Fruit fly (Drosophila melanogaster) whole organism, prepupa: Measurements from ENCODE around the gene PIG-H.
A peak's percentile ranks its signal among the peaks of the same experiment; 100 is the strongest.

Source experiments
- CG10631 ChIP-seq: fragments of 200-800 bp; sonication (Bioruptor generic); optimal IDR thresholded peaks from 2 replicates; lab custom pipeline; 2016; ENCODE audit warnings: missing biosample characterization, missing genetic modification characterization
- CG10669 ChIP-seq: fragments of 200-800 bp; sonication (Bioruptor generic); optimal IDR thresholded peaks from 3 replicates; lab custom pipeline; 2018; ENCODE audit warnings: missing biosample characterization, mild to moderate bottlenecking, missing genetic modification characterization, moderate library complexity
- CG11294 ChIP-seq: fragments of 200-800 bp; sonication (Bioruptor generic); IDR thresholded peaks from 2 replicates; pipeline ENCODE4 v1.3.6; 2022; ENCODE audit warnings: missing biosample characterization, missing genetic modification characterization
- CG11762 ChIP-seq: fragments of 200-800 bp; sonication (Bioruptor generic); optimal IDR thresholded peaks from 3 replicates; lab custom pipeline; 2016; ENCODE audit warnings: missing biosample characterization, missing genetic modification characterization; ENCODE audit not compliant: insufficient read depth
- CG11902 ChIP-seq: fragments of 200-800 bp; sonication (Bioruptor generic); optimal IDR thresholded peaks from 3 replicates; lab custom pipeline; 2016; ENCODE audit warnings: missing biosample characterization, missing genetic modification characterization
- CG1621 ChIP-seq: fragments of 200-800 bp; sonication (Bioruptor generic); optimal IDR thresholded peaks from 3 replicates; lab custom pipeline; 2018; ENCODE audit warnings: missing biosample characterization, mild to moderate bottlenecking, missing genetic modification characterization
- CG16779 ChIP-seq: fragments of 200-800 bp; sonication (Bioruptor generic); optimal IDR thresholded peaks from 3 replicates; lab custom pipeline; 2017; ENCODE audit warnings: missing biosample characterization, mild to moderate bottlenecking, missing genetic modification characterization
- CG3032 ChIP-seq: fragments of 200-800 bp; optimal IDR thresholded peaks from 2 replicates; lab custom pipeline; 2019; ENCODE audit warnings: missing biosample characterization, mild to moderate bottlenecking, missing genetic modification characterization, moderate library complexity
- CG32006 ChIP-seq: fragments of 200-800 bp; sonication (Bioruptor generic); optimal IDR thresholded peaks from 3 replicates; lab custom pipeline; 2017; ENCODE audit warnings: missing biosample characterization, mild to moderate bottlenecking, missing genetic modification characterization
- CG34406 ChIP-seq: fragments of 200-800 bp; sonication (Bioruptor generic); optimal IDR thresholded peaks from 3 replicates; lab custom pipeline; 2016; ENCODE audit warnings: missing biosample characterization, missing genetic modification characterization
- CG3919 ChIP-seq: fragments of 200-800 bp; sonication (Bioruptor generic); optimal IDR thresholded peaks from 3 replicates; lab custom pipeline; 2016; ENCODE audit warnings: missing biosample characterization, missing genetic modification characterization
- CG4318 ChIP-seq: fragments of 200-800 bp; sonication (Bioruptor generic); optimal IDR thresholded peaks from 3 replicates; lab custom pipeline; 2017; ENCODE audit warnings: missing biosample characterization, mild to moderate bottlenecking, missing genetic modification characterization
- CG6163 ChIP-seq: fragments of 200-800 bp; sonication (Bioruptor generic); IDR thresholded peaks from 3 replicates; pipeline ENCODE4 v1.3.6; 2022; ENCODE audit warnings: missing biosample characterization, missing genetic modification characterization
- CG6276 ChIP-seq: fragments of 200-800 bp; sonication (Bioruptor generic); optimal IDR thresholded peaks from 2 replicates; lab custom pipeline; 2017; ENCODE audit warnings: missing biosample characterization, mild to moderate bottlenecking, missing genetic modification characterization
- CG6854 ChIP-seq: fragments of 200-800 bp; sonication (Bioruptor generic); optimal IDR thresholded peaks from 2 replicates; lab custom pipeline; 2017; ENCODE audit warnings: missing biosample characterization, mild to moderate bottlenecking, missing genetic modification characterization
- CG7368 ChIP-seq: fragments of 200-800 bp; sonication (Bioruptor generic); optimal IDR thresholded peaks from 3 replicates; lab custom pipeline; 2016; ENCODE audit warnings: missing biosample characterization, missing genetic modification characterization
- CG8119 ChIP-seq: fragments of 200-800 bp; sonication (Bioruptor generic); IDR thresholded peaks from 3 replicates; pipeline ENCODE4 v1.3.6; 2022; ENCODE audit warnings: missing biosample characterization, missing genetic modification characterization
- CG8319 ChIP-seq: fragments of 200-800 bp; sonication (Bioruptor generic); optimal IDR thresholded peaks from 3 replicates; lab custom pipeline; 2016; ENCODE audit warnings: missing biosample characterization, missing genetic modification characterization
- CG8632 ChIP-seq: fragments of 200-800 bp; sonication (Bioruptor generic); optimal IDR thresholded peaks from 3 replicates; lab custom pipeline; 2016; ENCODE audit warnings: missing biosample characterization, missing genetic modification characterization
- CG9139 ChIP-seq: fragments of 200-800 bp; sonication (Bioruptor generic); optimal IDR thresholded peaks from 3 replicates; lab custom pipeline; 2017; ENCODE audit warnings: missing biosample characterization, mild to moderate bottlenecking, missing genetic modification characterization
- Ets21C ChIP-seq: fragments of 200-800 bp; sonication (Bioruptor generic); optimal IDR thresholded peaks from 3 replicates; lab custom pipeline; 2016; ENCODE audit warnings: missing biosample characterization, missing genetic modification characterization
- Ets96B ChIP-seq: fragments of 200-800 bp; optimal IDR thresholded peaks from 2 replicates; lab custom pipeline; 2019; ENCODE audit warnings: missing biosample characterization, mild to moderate bottlenecking, missing genetic modification characterization, moderate library complexity
- Gug ChIP-seq: fragments of 200-800 bp; sonication (Bioruptor generic); IDR thresholded peaks from 2 replicates; pipeline ENCODE4 v1.3.6; 2022; ENCODE audit warnings: missing biosample characterization, missing genetic modification characterization
- Hr38 ChIP-seq: sonication (Bioruptor generic); optimal IDR thresholded peaks from 2 replicates; lab custom pipeline; 2016; ENCODE audit warnings: missing biosample characterization, missing genetic modification characterization
- Hr39 ChIP-seq: fragments of 200-800 bp; sonication (Bioruptor generic); optimal IDR thresholded peaks from 2 replicates; lab custom pipeline; 2016; ENCODE audit warnings: missing biosample characterization, missing genetic modification characterization
- Hr4 ChIP-seq: fragments of 200-800 bp; sonication (Bioruptor generic); optimal IDR thresholded peaks from 3 replicates; lab custom pipeline; 2016; ENCODE audit warnings: missing biosample characterization, missing genetic modification characterization
- Lpt ChIP-seq: fragments of 200-800 bp; sonication (Bioruptor generic); optimal IDR thresholded peaks from 3 replicates; lab custom pipeline; 2016; ENCODE audit warnings: missing biosample characterization, missing genetic modification characterization
- Met ChIP-seq: fragments of 200-800 bp; sonication (Bioruptor generic); optimal IDR thresholded peaks from 3 replicates; lab custom pipeline; 2016; ENCODE audit warnings: missing biosample characterization, missing genetic modification characterization
- OdsH ChIP-seq: fragments of 200-800 bp; sonication (Bioruptor generic); optimal IDR thresholded peaks from 3 replicates; lab custom pipeline; 2016; ENCODE audit warnings: missing biosample characterization, missing genetic modification characterization
- Smox ChIP-seq: fragments of 200-800 bp; sonication (Bioruptor generic); optimal IDR thresholded peaks from 3 replicates; lab custom pipeline; 2016; ENCODE audit warnings: missing biosample characterization, missing genetic modification characterization
- Sox102F ChIP-seq: fragments of 200-800 bp; sonication (Bioruptor generic); optimal IDR thresholded peaks from 2 replicates; lab custom pipeline; 2016; ENCODE audit warnings: missing biosample characterization, mild to moderate bottlenecking, missing genetic modification characterization
- Sox15 ChIP-seq: fragments of 200-800 bp; sonication (Bioruptor generic); optimal IDR thresholded peaks from 3 replicates; lab custom pipeline; 2016; ENCODE audit warnings: missing biosample characterization, missing genetic modification characterization
- achi ChIP-seq: fragments of 200-800 bp; sonication (Bioruptor generic); optimal IDR thresholded peaks from 3 replicates; lab custom pipeline; 2016; ENCODE audit warnings: missing biosample characterization, missing genetic modification characterization
- acj6 ChIP-seq: fragments of 200-800 bp; sonication (Bioruptor generic); optimal IDR thresholded peaks from 3 replicates; lab custom pipeline; 2016; ENCODE audit warnings: missing biosample characterization, missing genetic modification characterization
- cyc ChIP-seq: fragments of 200-800 bp; sonication (Bioruptor generic); optimal IDR thresholded peaks from 3 replicates; lab custom pipeline; 2016; ENCODE audit warnings: missing biosample characterization, missing genetic modification characterization
- dac ChIP-seq: fragments of 200-800 bp; sonication (Bioruptor generic); optimal IDR thresholded peaks from 2 replicates; lab custom pipeline; 2017; ENCODE audit warnings: missing biosample characterization, mild to moderate bottlenecking, missing genetic modification characterization
- eg ChIP-seq: fragments of 200-800 bp; sonication (Bioruptor generic); IDR thresholded peaks from 3 replicates; pipeline ENCODE4 v1.3.6; 2022; ENCODE audit warnings: missing biosample characterization, missing genetic modification characterization
- esn ChIP-seq: fragments of 200-800 bp; sonication (Bioruptor generic); optimal IDR thresholded peaks from 2 replicates; lab custom pipeline; 2016; ENCODE audit warnings: missing biosample characterization, mild to moderate bottlenecking, missing genetic modification characterization, moderate library complexity
- fd59A ChIP-seq: fragments of 200-800 bp; sonication (Bioruptor generic); optimal IDR thresholded peaks from 2 replicates; lab custom pipeline; 2017; ENCODE audit warnings: missing biosample characterization, mild to moderate bottlenecking, missing genetic modification characterization, missing genetic modification reagents
- fkh ChIP-seq: fragments of 200-800 bp; sonication (Bioruptor generic); optimal IDR thresholded peaks from 3 replicates; lab custom pipeline; 2017; ENCODE audit warnings: missing biosample characterization, mild to moderate bottlenecking, missing genetic modification characterization, moderate library complexity
- lz ChIP-seq: fragments of 200-800 bp; sonication (Bioruptor generic); optimal IDR thresholded peaks from 3 replicates; lab custom pipeline; 2016; ENCODE audit warnings: missing biosample characterization, missing genetic modification characterization
- net ChIP-seq: fragments of 200-800 bp; sonication (Bioruptor generic); optimal IDR thresholded peaks from 3 replicates; lab custom pipeline; 2016; ENCODE audit warnings: missing biosample characterization, missing genetic modification characterization
- pdm3 ChIP-seq: fragments of 200-800 bp; sonication (Bioruptor generic); optimal IDR thresholded peaks from 3 replicates; lab custom pipeline; 2016; ENCODE audit warnings: missing biosample characterization, missing genetic modification characterization
- salr ChIP-seq, 2 experiments: fragments of 200-800 bp; sonication (Bioruptor generic); optimal IDR thresholded peaks; 3 replicates each; lab custom pipeline; 2016 to 2018; ENCODE audit warnings: missing biosample characterization in 2 of 2, missing genetic modification characterization in 2 of 2, mild to moderate bottlenecking in 1 of 2
- spab ChIP-seq: fragments of 200-800 bp; sonication (Bioruptor generic); optimal IDR thresholded peaks from 2 replicates; lab custom pipeline; 2017; ENCODE audit warnings: missing biosample characterization, mild to moderate bottlenecking, missing genetic modification characterization, missing genetic modification reagents
- ss ChIP-seq, 2 experiments: fragments of 200-800 bp; sonication (Bioruptor generic); optimal IDR thresholded peaks; 2 replicates in 1 of 2; 3 replicates in 1 of 2; lab custom pipeline; 2017 to 2018; ENCODE audit warnings: mild to moderate bottlenecking in 2 of 2, missing biosample characterization in 2 of 2, missing genetic modification characterization in 2 of 2, moderate library complexity in 1 of 2
- topi ChIP-seq: fragments of 200-800 bp; sonication (Bioruptor generic); optimal IDR thresholded peaks from 3 replicates; lab custom pipeline; 2016; ENCODE audit warnings: missing biosample characterization, missing genetic modification characterization
- vri ChIP-seq: fragments of 200-800 bp; sonication (Bioruptor generic); optimal IDR thresholded peaks from 3 replicates; lab custom pipeline; 2016; ENCODE audit warnings: missing biosample characterization, mild to moderate bottlenecking, missing genetic modification characterization

Gene PIG-H

dm6 chr3R:8027203-8027688 is 27.6 kb downstream of the PIG-H start (continued):
- peak; percentile 37 to 97 for TF ChIP-seq salr (GFP tag; optimal IDR thresholded peaks at IDR 0.05; lab: Kevin White, UChicago)
- TF ChIP-seq acj6 = peak; percentile 85
- no peak for TF ChIP-seq Ets21C (GFP tag; lab: Kevin White, UChicago)
- peak; percentile 97 for TF ChIP-seq CG32006 (GFP tag; lab: Kevin White, UChicago)
- peak; percentile 87 for TF ChIP-seq net
- TF ChIP-seq CG8632 (GFP tag; lab: Kevin White, UChicago) = peak; percentile 94
- TF ChIP-seq CG8119 (GFP tag; lab: Robert Waterston, UW) = peak; percentile 93
- TF ChIP-seq CG1621 (tag; lab: Kevin White, UChicago) = peak; percentile 44
- peak; percentile 80 for TF ChIP-seq CG3032 (tag; lab: Kevin White, UChicago)

dm6 chr3R:8029496-8030013 is 29.9 kb downstream of the PIG-H start, which contains the start of gene ImpE3:
Gene ImpE3 (minus strand): TSS chr3R:8029546.
- 0 out of 3 replicates have a peak, but pooled peaks have one; percentile 9 for TF ChIP-seq CG6163
- TF ChIP-seq Met (GFP tag; lab: Kevin White, UChicago) = peak; percentile 82
- TF ChIP-seq esn (GFP tag; lab: Kevin White, UChicago) = peak; percentile 84
- peak; percentile 53 for TF ChIP-seq achi (GFP tag; lab: Kevin White, UChicago)
- peak; percentile 51 for TF ChIP-seq Hr39
- peak; percentile 21 for TF ChIP-seq CG8319
- TF ChIP-seq CG7368 = peak; percentile 23
- peak; percentile 57 for TF ChIP-seq CG3919
- peak; percentile 41; the same call in 2 of the 3 replicates for TF ChIP-seq CG8119 (GFP tag; lab: Robert Waterston, UW)
- TF ChIP-seq CG6276 (GFP tag; lab: Kevin White, UChicago) = peak; percentile 55
- no peak for TF ChIP-seq dac
- peak; percentile 3 for TF ChIP-seq CG4318
- TF ChIP-seq CG32006 (GFP tag; lab: Kevin White, UChicago) = peak; percentile 70
- no peak for TF ChIP-seq fd59A (GFP tag; lab: Kevin White, UChicago)
- peak; percentile 58 for TF ChIP-seq pdm3
- peak in 1 of 2 experiments; percentile 2 for TF ChIP-seq ss (GFP tag; optimal IDR thresholded peaks at IDR 0.05; lab: Kevin White, UChicago)
- peak; percentile 33 for TF ChIP-seq CG11762 (GFP tag; lab: Kevin White, UChicago)
- peak; percentile 39 for TF ChIP-seq CG10669
- TF ChIP-seq Hr4 (GFP tag; lab: Kevin White, UChicago) = peak; percentile 50
- TF ChIP-seq net = peak; percentile 30
- peak; percentile 31 for TF ChIP-seq CG6854 (GFP tag; lab: Kevin White, UChicago)
- no peak for TF ChIP-seq CG16779
- TF ChIP-seq CG3032 (tag; lab: Kevin White, UChicago) = peak; percentile 26
- no peak for TF ChIP-seq CG9139 (GFP tag; lab: Kevin White, UChicago)
- TF ChIP-seq OdsH (GFP tag; lab: Kevin White, UChicago) = peak; percentile 50
- TF ChIP-seq Sox15 (GFP tag; lab: Kevin White, UChicago) = peak; percentile 29
- no peak for TF ChIP-seq fkh (GFP tag; lab: Kevin White, UChicago)
- TF ChIP-seq Ets21C (GFP tag; lab: Kevin White, UChicago) = peak; percentile 44
- peak; percentile 54 for TF ChIP-seq cyc (GFP tag; lab: Kevin White, UChicago)
- TF ChIP-seq CG11294 (GFP tag; lab: Robert Waterston, UW) = no peak
- TF ChIP-seq Hr38 (GFP tag; lab: Kevin White, UChicago) = no peak
- peak; percentile 80 for TF ChIP-seq vri
- TF ChIP-seq acj6 = peak; percentile 53
- peak; percentile 23 for TF ChIP-seq CG10631
- peak; percentile 80 for TF ChIP-seq Smox (GFP tag; lab: Kevin White, UChicago)
- TF ChIP-seq eg (GFP tag; lab: Robert Waterston, UW) = no peak
- peak; percentile 81 for TF ChIP-seq lz (GFP tag; lab: Kevin White, UChicago)
- no peak for TF ChIP-seq Lpt (GFP tag; lab: Kevin White, UChicago)
- TF ChIP-seq CG8632 (GFP tag; lab: Kevin White, UChicago) = peak; percentile 68
- no peak for TF ChIP-seq CG1621 (tag; lab: Kevin White, UChicago)
- TF ChIP-seq Sox102F (GFP tag; lab: Kevin White, UChicago) = peak; percentile 83
- peak; percentile 79 for TF ChIP-seq topi (GFP tag; lab: Kevin White, UChicago)
- TF ChIP-seq Ets96B (tag; lab: Kevin White, UChicago) = peak; percentile 13
- peak; percentile 65 for TF ChIP-seq CG34406
- TF ChIP-seq CG11902 (GFP tag; lab: Kevin White, UChicago) = no peak
- no peak for TF ChIP-seq Gug (GFP tag; lab: Robert Waterston, UW)
- TF ChIP-seq spab (GFP tag; lab: Kevin White, UChicago) = no peak
